Fruit fly (Drosophila melanogaster) whole organism, prepupa: ENCODE data around the gene Nep5.
A peak's percentile ranks its signal among the peaks of the same experiment; 100 is the strongest.

Experiments used
- Blimp-1 ChIP-seq: fragments of 200-800 bp; sonication (Bioruptor generic); optimal IDR thresholded peaks from 3 replicates; lab custom pipeline; 2017; ENCODE audit warnings: missing biosample characterization, missing genetic modification characterization, mild to moderate bottlenecking, moderate library complexity, missing genetic modification reagents
- CG10631 ChIP-seq: fragments of 200-800 bp; sonication (Bioruptor generic); optimal IDR thresholded peaks from 2 replicates; lab custom pipeline; 2016; ENCODE audit warnings: missing biosample characterization, missing genetic modification characterization
- CG10669 ChIP-seq: fragments of 200-800 bp; sonication (Bioruptor generic); optimal IDR thresholded peaks from 3 replicates; lab custom pipeline; 2018; ENCODE audit warnings: missing biosample characterization, mild to moderate bottlenecking, missing genetic modification characterization, moderate library complexity
- CG11294 ChIP-seq: fragments of 200-800 bp; sonication (Bioruptor generic); IDR thresholded peaks from 2 replicates; pipeline ENCODE4 v1.3.6; 2022; ENCODE audit warnings: missing biosample characterization, missing genetic modification characterization
- CG11762 ChIP-seq: fragments of 200-800 bp; sonication (Bioruptor generic); optimal IDR thresholded peaks from 3 replicates; lab custom pipeline; 2016; ENCODE audit warnings: missing biosample characterization, missing genetic modification characterization; ENCODE audit not compliant: insufficient read depth
- CG11902 ChIP-seq: fragments of 200-800 bp; sonication (Bioruptor generic); optimal IDR thresholded peaks from 3 replicates; lab custom pipeline; 2016; ENCODE audit warnings: missing biosample characterization, missing genetic modification characterization
- CG15336 ChIP-seq: fragments of 200-800 bp; sonication (Bioruptor generic); IDR thresholded peaks from 2 replicates; pipeline ENCODE4 v1.3.6; 2022; ENCODE audit warnings: missing biosample characterization, missing genetic modification characterization
- CG1621 ChIP-seq: fragments of 200-800 bp; sonication (Bioruptor generic); optimal IDR thresholded peaks from 3 replicates; lab custom pipeline; 2018; ENCODE audit warnings: missing biosample characterization, mild to moderate bottlenecking, missing genetic modification characterization
- CG16779 ChIP-seq: fragments of 200-800 bp; sonication (Bioruptor generic); optimal IDR thresholded peaks from 3 replicates; lab custom pipeline; 2017; ENCODE audit warnings: missing biosample characterization, mild to moderate bottlenecking, missing genetic modification characterization
- CG32006 ChIP-seq: fragments of 200-800 bp; sonication (Bioruptor generic); optimal IDR thresholded peaks from 3 replicates; lab custom pipeline; 2017; ENCODE audit warnings: missing biosample characterization, mild to moderate bottlenecking, missing genetic modification characterization
- CG34406 ChIP-seq: fragments of 200-800 bp; sonication (Bioruptor generic); optimal IDR thresholded peaks from 3 replicates; lab custom pipeline; 2016; ENCODE audit warnings: missing biosample characterization, missing genetic modification characterization
- CG3919 ChIP-seq: fragments of 200-800 bp; sonication (Bioruptor generic); optimal IDR thresholded peaks from 3 replicates; lab custom pipeline; 2016; ENCODE audit warnings: missing biosample characterization, missing genetic modification characterization
- CG4318 ChIP-seq: fragments of 200-800 bp; sonication (Bioruptor generic); optimal IDR thresholded peaks from 3 replicates; lab custom pipeline; 2017; ENCODE audit warnings: missing biosample characterization, mild to moderate bottlenecking, missing genetic modification characterization
- CG6163 ChIP-seq: fragments of 200-800 bp; sonication (Bioruptor generic); IDR thresholded peaks from 3 replicates; pipeline ENCODE4 v1.3.6; 2022; ENCODE audit warnings: missing biosample characterization, missing genetic modification characterization
- CG6792 ChIP-seq: fragments of 200-800 bp; sonication (Bioruptor generic); optimal IDR thresholded peaks from 3 replicates; lab custom pipeline; 2016; ENCODE audit warnings: missing biosample characterization, missing genetic modification characterization
- CG6808 ChIP-seq: fragments of 200-800 bp; sonication (Bioruptor generic); optimal IDR thresholded peaks from 3 replicates; lab custom pipeline; 2017; ENCODE audit warnings: missing biosample characterization, missing genetic modification characterization, mild to moderate bottlenecking, moderate library complexity, missing genetic modification reagents
- CG6854 ChIP-seq: fragments of 200-800 bp; sonication (Bioruptor generic); optimal IDR thresholded peaks from 2 replicates; lab custom pipeline; 2017; ENCODE audit warnings: missing biosample characterization, mild to moderate bottlenecking, missing genetic modification characterization
- CG7368 ChIP-seq: fragments of 200-800 bp; sonication (Bioruptor generic); optimal IDR thresholded peaks from 3 replicates; lab custom pipeline; 2016; ENCODE audit warnings: missing biosample characterization, missing genetic modification characterization
- CG8119 ChIP-seq: fragments of 200-800 bp; sonication (Bioruptor generic); IDR thresholded peaks from 3 replicates; pipeline ENCODE4 v1.3.6; 2022; ENCODE audit warnings: missing biosample characterization, missing genetic modification characterization
- CG8319 ChIP-seq: fragments of 200-800 bp; sonication (Bioruptor generic); optimal IDR thresholded peaks from 3 replicates; lab custom pipeline; 2016; ENCODE audit warnings: missing biosample characterization, missing genetic modification characterization
- CG9139 ChIP-seq: fragments of 200-800 bp; sonication (Bioruptor generic); optimal IDR thresholded peaks from 3 replicates; lab custom pipeline; 2017; ENCODE audit warnings: missing biosample characterization, mild to moderate bottlenecking, missing genetic modification characterization
- Eip75B ChIP-seq: fragments of 200-800 bp; sonication (Bioruptor generic); optimal IDR thresholded peaks from 3 replicates; lab custom pipeline; 2016; ENCODE audit warnings: missing biosample characterization, missing genetic modification characterization
- Eip78C ChIP-seq: fragments of 200-800 bp; sonication (Bioruptor generic); peaks from one replicate; lab custom pipeline; 2016; ENCODE audit warnings: missing biosample characterization, missing genetic modification characterization
- Eip93F ChIP-seq: fragments of 200-800 bp; sonication (Bioruptor generic); optimal IDR thresholded peaks from 2 replicates; lab custom pipeline; 2016; ENCODE audit warnings: missing biosample characterization, mild to moderate bottlenecking, missing genetic modification characterization
- Ets21C ChIP-seq: fragments of 200-800 bp; sonication (Bioruptor generic); optimal IDR thresholded peaks from 3 replicates; lab custom pipeline; 2016; ENCODE audit warnings: missing biosample characterization, missing genetic modification characterization
- Ets96B ChIP-seq: fragments of 200-800 bp; optimal IDR thresholded peaks from 2 replicates; lab custom pipeline; 2019; ENCODE audit warnings: missing biosample characterization, mild to moderate bottlenecking, missing genetic modification characterization, moderate library complexity
- Hr38 ChIP-seq: sonication (Bioruptor generic); optimal IDR thresholded peaks from 2 replicates; lab custom pipeline; 2016; ENCODE audit warnings: missing biosample characterization, missing genetic modification characterization
- Hr39 ChIP-seq: fragments of 200-800 bp; sonication (Bioruptor generic); optimal IDR thresholded peaks from 2 replicates; lab custom pipeline; 2016; ENCODE audit warnings: missing biosample characterization, missing genetic modification characterization
- Hr4 ChIP-seq: fragments of 200-800 bp; sonication (Bioruptor generic); optimal IDR thresholded peaks from 3 replicates; lab custom pipeline; 2016; ENCODE audit warnings: missing biosample characterization, missing genetic modification characterization
- Lpt ChIP-seq: fragments of 200-800 bp; sonication (Bioruptor generic); optimal IDR thresholded peaks from 3 replicates; lab custom pipeline; 2016; ENCODE audit warnings: missing biosample characterization, missing genetic modification characterization
- Met ChIP-seq: fragments of 200-800 bp; sonication (Bioruptor generic); optimal IDR thresholded peaks from 3 replicates; lab custom pipeline; 2016; ENCODE audit warnings: missing biosample characterization, missing genetic modification characterization
- OdsH ChIP-seq: fragments of 200-800 bp; sonication (Bioruptor generic); optimal IDR thresholded peaks from 3 replicates; lab custom pipeline; 2016; ENCODE audit warnings: missing biosample characterization, missing genetic modification characterization
- Smox ChIP-seq: fragments of 200-800 bp; sonication (Bioruptor generic); optimal IDR thresholded peaks from 3 replicates; lab custom pipeline; 2016; ENCODE audit warnings: missing biosample characterization, missing genetic modification characterization
- Sox102F ChIP-seq: fragments of 200-800 bp; sonication (Bioruptor generic); optimal IDR thresholded peaks from 2 replicates; lab custom pipeline; 2016; ENCODE audit warnings: missing biosample characterization, mild to moderate bottlenecking, missing genetic modification characterization
- Sox14 ChIP-seq: fragments of 200-800 bp; sonication (Bioruptor generic); optimal IDR thresholded peaks from 3 replicates; lab custom pipeline; 2016; ENCODE audit warnings: missing biosample characterization, missing genetic modification characterization
- achi ChIP-seq: fragments of 200-800 bp; sonication (Bioruptor generic); optimal IDR thresholded peaks from 3 replicates; lab custom pipeline; 2016; ENCODE audit warnings: missing biosample characterization, missing genetic modification characterization
- cyc ChIP-seq: fragments of 200-800 bp; sonication (Bioruptor generic); optimal IDR thresholded peaks from 3 replicates; lab custom pipeline; 2016; ENCODE audit warnings: missing biosample characterization, missing genetic modification characterization
- dac ChIP-seq: fragments of 200-800 bp; sonication (Bioruptor generic); optimal IDR thresholded peaks from 2 replicates; lab custom pipeline; 2017; ENCODE audit warnings: missing biosample characterization, mild to moderate bottlenecking, missing genetic modification characterization
- dsx ChIP-seq: fragments of 200-800 bp; optimal IDR thresholded peaks from 3 replicates; lab custom pipeline; 2019; ENCODE audit warnings: missing biosample characterization, mild to moderate bottlenecking, missing genetic modification characterization, moderate library complexity; ENCODE audit not compliant: poor library complexity, severe bottlenecking
- eg ChIP-seq: fragments of 200-800 bp; sonication (Bioruptor generic); IDR thresholded peaks from 3 replicates; pipeline ENCODE4 v1.3.6; 2022; ENCODE audit warnings: missing biosample characterization, missing genetic modification characterization
- esn ChIP-seq: fragments of 200-800 bp; sonication (Bioruptor generic); optimal IDR thresholded peaks from 2 replicates; lab custom pipeline; 2016; ENCODE audit warnings: missing biosample characterization, mild to moderate bottlenecking, missing genetic modification characterization, moderate library complexity
- fd59A ChIP-seq: fragments of 200-800 bp; sonication (Bioruptor generic); optimal IDR thresholded peaks from 2 replicates; lab custom pipeline; 2017; ENCODE audit warnings: missing biosample characterization, mild to moderate bottlenecking, missing genetic modification characterization, missing genetic modification reagents
- fd85E ChIP-seq: fragments of 200-800 bp; sonication (Bioruptor generic); optimal IDR thresholded peaks from 3 replicates; lab custom pipeline; 2016; ENCODE audit warnings: missing biosample characterization, missing genetic modification characterization
- fkh ChIP-seq: fragments of 200-800 bp; sonication (Bioruptor generic); optimal IDR thresholded peaks from 3 replicates; lab custom pipeline; 2017; ENCODE audit warnings: missing biosample characterization, mild to moderate bottlenecking, missing genetic modification characterization, moderate library complexity
- lz ChIP-seq: fragments of 200-800 bp; sonication (Bioruptor generic); optimal IDR thresholded peaks from 3 replicates; lab custom pipeline; 2016; ENCODE audit warnings: missing biosample characterization, missing genetic modification characterization
- net ChIP-seq: fragments of 200-800 bp; sonication (Bioruptor generic); optimal IDR thresholded peaks from 3 replicates; lab custom pipeline; 2016; ENCODE audit warnings: missing biosample characterization, missing genetic modification characterization
- pdm3 ChIP-seq: fragments of 200-800 bp; sonication (Bioruptor generic); optimal IDR thresholded peaks from 3 replicates; lab custom pipeline; 2016; ENCODE audit warnings: missing biosample characterization, missing genetic modification characterization
- salr ChIP-seq, 2 experiments: fragments of 200-800 bp; sonication (Bioruptor generic); optimal IDR thresholded peaks; 3 replicates each; lab custom pipeline; 2016 to 2018; ENCODE audit warnings: missing biosample characterization in 2 of 2, missing genetic modification characterization in 2 of 2, mild to moderate bottlenecking in 1 of 2
- spab ChIP-seq: fragments of 200-800 bp; sonication (Bioruptor generic); optimal IDR thresholded peaks from 2 replicates; lab custom pipeline; 2017; ENCODE audit warnings: missing biosample characterization, mild to moderate bottlenecking, missing genetic modification characterization, missing genetic modification reagents
- ss ChIP-seq, 2 experiments: fragments of 200-800 bp; sonication (Bioruptor generic); optimal IDR thresholded peaks; 2 replicates in 1 of 2; 3 replicates in 1 of 2; lab custom pipeline; 2017 to 2018; ENCODE audit warnings: mild to moderate bottlenecking in 2 of 2, missing biosample characterization in 2 of 2, missing genetic modification characterization in 2 of 2, moderate library complexity in 1 of 2
- topi ChIP-seq: fragments of 200-800 bp; sonication (Bioruptor generic); optimal IDR thresholded peaks from 3 replicates; lab custom pipeline; 2016; ENCODE audit warnings: missing biosample characterization, missing genetic modification characterization
- vri ChIP-seq: fragments of 200-800 bp; sonication (Bioruptor generic); optimal IDR thresholded peaks from 3 replicates; lab custom pipeline; 2016; ENCODE audit warnings: missing biosample characterization, mild to moderate bottlenecking, missing genetic modification characterization

The Nep5 gene

dm6 chr3R:27092263-27092662 lies 28.3 kb upstream of the Nep5 start:
- peak; percentile 5 for TF ChIP-seq Ets21C
- TF ChIP-seq Hr38 (GFP tag; lab: Kevin White, UChicago) = no peak
- no peak for TF ChIP-seq CG16779 (tag; lab: Kevin White, UChicago)
- TF ChIP-seq CG10669 (GFP tag; lab: Kevin White, UChicago) = peak; percentile 35
- TF ChIP-seq dsx = peak; percentile 20
- peak; percentile 3 for TF ChIP-seq fd59A (GFP tag; lab: Kevin White, UChicago)
- TF ChIP-seq CG11762 (GFP tag; lab: Kevin White, UChicago) = no peak
- no peak for TF ChIP-seq CG6854
- TF ChIP-seq CG11294 (GFP tag; lab: Robert Waterston, UW) = no peak
- TF ChIP-seq Sox102F = no peak
- TF ChIP-seq spab = peak; percentile 4
- TF ChIP-seq CG6163 (GFP tag; lab: Robert Waterston, UW) = peak; percentile 79
- TF ChIP-seq CG1621 (tag; lab: Kevin White, UChicago) = peak; percentile 22
- TF ChIP-seq Hr39 (GFP tag; lab: Kevin White, UChicago) = peak; percentile 17
- peak; percentile 53; the same call in 2 of the 3 replicates for TF ChIP-seq eg (GFP tag; lab: Robert Waterston, UW)
- no peak for TF ChIP-seq CG7368
- peak; percentile 30 for TF ChIP-seq Ets96B
- no peak for TF ChIP-seq Eip93F (GFP tag; lab: Kevin White, UChicago)
- TF ChIP-seq CG8319 (GFP tag; lab: Kevin White, UChicago) = no peak
- TF ChIP-seq CG32006 = peak; percentile 44
- no peak for TF ChIP-seq Blimp-1 (GFP tag; lab: Kevin White, UChicago)
- TF ChIP-seq CG3919 (GFP tag; lab: Kevin White, UChicago) = peak; percentile 52
- TF ChIP-seq Smox = no peak
- no peak for TF ChIP-seq CG9139
- TF ChIP-seq CG15336 (GFP tag; lab: Robert Waterston, UW) = peak; percentile 22; the same call in 1 of the 2 replicates
- TF ChIP-seq CG34406 (GFP tag; lab: Kevin White, UChicago) = no peak
- peak; percentile 33 for TF ChIP-seq CG6792
- TF ChIP-seq ss (GFP tag; optimal IDR thresholded peaks at IDR 0.05; lab: Kevin White, UChicago) = peak; percentile 24 to 27
- TF ChIP-seq fkh (GFP tag; lab: Kevin White, UChicago) = no peak
- TF ChIP-seq dac (GFP tag; lab: Kevin White, UChicago) = no peak
- peak; percentile 24 for TF ChIP-seq Eip75B (GFP tag; lab: Kevin White, UChicago)
- TF ChIP-seq pdm3 (GFP tag; lab: Kevin White, UChicago) = peak; percentile 25
- peak; percentile 27 for TF ChIP-seq vri (GFP tag; lab: Kevin White, UChicago)
- TF ChIP-seq achi (GFP tag; lab: Kevin White, UChicago) = peak; percentile 36
- TF ChIP-seq topi = peak; percentile 30
- TF ChIP-seq cyc = peak; percentile 16
- TF ChIP-seq CG10631 (GFP tag; lab: Kevin White, UChicago) = peak; percentile 32
- peak; percentile 19 for TF ChIP-seq CG6808 (GFP tag; lab: Kevin White, UChicago)
- peak; percentile 31 for TF ChIP-seq Met
- TF ChIP-seq net = peak; percentile 5
- no peak for TF ChIP-seq esn
- TF ChIP-seq CG4318 (GFP tag; lab: Kevin White, UChicago) = no peak
- no peak for TF ChIP-seq Lpt (GFP tag; lab: Kevin White, UChicago)
- peak; percentile 27 for TF ChIP-seq Sox14 (GFP tag; lab: Kevin White, UChicago)
- peak; percentile 62 for TF ChIP-seq Eip78C (GFP tag; lab: Kevin White, UChicago)
- peak; percentile 36 for TF ChIP-seq Hr4 (GFP tag; lab: Kevin White, UChicago)
- no peak for TF ChIP-seq fd85E
- peak; percentile 29; the same call in 1 of the 3 replicates for TF ChIP-seq CG8119 (GFP tag; lab: Robert Waterston, UW)
- TF ChIP-seq CG11902 (GFP tag; lab: Kevin White, UChicago) = peak; percentile 12
- peak; percentile 43 for TF ChIP-seq OdsH
- no peak for TF ChIP-seq salr (GFP tag; optimal IDR thresholded peaks at IDR 0.05; lab: Kevin White, UChicago)
- TF ChIP-seq lz (GFP tag; lab: Kevin White, UChicago) = peak; percentile 1
